Fruit fly (Drosophila melanogaster): Measurements from ENCODE around the gene CG13622.

dm6 chr3R:24569669-24570349, 46.3 kb upstream of the CG13622 start:
- TF ChIP-seq psq (optimal IDR thresholded peaks at IDR 0.05) (no peak), Sin3A (optimal IDR thresholded peaks at IDR 0.05) (no peak)
